Fruit fly (Drosophila melanogaster): ENCODE measurements around the gene Las.

Gene Las

dm6 chr3L:20399550-20400109 lies 32.5 kb downstream of the Las start (continued):
- TF ChIP-seq Usf (GFP tag; optimal IDR thresholded peaks at IDR 0.05), result peak; percentile 70
- peak; percentile 80 for TF ChIP-seq CG4820 (GFP tag; optimal IDR thresholded peaks at IDR 0.05)
- TF ChIP-seq bab2 (GFP tag; optimal IDR thresholded peaks at IDR 0.05), result peak; percentile 80
- TF ChIP-seq grn (GFP tag; optimal IDR thresholded peaks at IDR 0.05), result no peak
- peak; percentile 92 for TF ChIP-seq Ptx1 (GFP tag; IDR thresholded peaks at IDR 0.05)
- peak; percentile 82 for TF ChIP-seq zfh1 (GFP tag; IDR thresholded peaks at IDR 0.05)
- TF ChIP-seq unpg (GFP tag; optimal IDR thresholded peaks at IDR 0.05), result peak; percentile 88
- TF ChIP-seq gce (GFP tag; IDR thresholded peaks at IDR 0.05), result peak; percentile 69; the same call in 2 of the 3 replicates
- peak; percentile 75 for TF ChIP-seq CG1647 (GFP tag; optimal IDR thresholded peaks at IDR 0.05)
- peak; percentile 74 for TF ChIP-seq CG1529 (GFP tag; optimal IDR thresholded peaks at IDR 0.05)
- peak; percentile 82 for TF ChIP-seq Bteb2 (GFP tag; optimal IDR thresholded peaks at IDR 0.05)
- TF ChIP-seq CG11695 (GFP tag; IDR thresholded peaks at IDR 0.05), result peak; percentile 91
- TF ChIP-seq sr (GFP tag; IDR thresholded peaks at IDR 0.05), result 0 out of 3 replicates have a peak, but pooled peaks have one; percentile 41
- peak; percentile 90 for TF ChIP-seq odd (GFP tag; optimal IDR thresholded peaks at IDR 0.05)
- peak; percentile 93 for TF ChIP-seq CG31441 (GFP tag; IDR thresholded peaks at IDR 0.05)
- TF ChIP-seq Bgb (GFP tag; IDR thresholded peaks at IDR 0.05; ENCODE audit: partially characterized antibody), result no peak
- peak; percentile 84 for TF ChIP-seq E2f1 (GFP tag; IDR thresholded peaks at IDR 0.05)
- peak; percentile 85 for TF ChIP-seq CG1233 (GFP tag; optimal IDR thresholded peaks at IDR 0.05)
- TF ChIP-seq eve (GFP tag; optimal IDR thresholded peaks at IDR 0.05), result peak in 1 of 2 experiments; percentile 91
- peak; percentile 56; the same call in 1 of the 3 replicates for TF ChIP-seq ken (GFP tag; IDR thresholded peaks at IDR 0.05)
- peak in 1 of 2 experiments; percentile 59 for TF ChIP-seq Hr78 (GFP tag; optimal IDR thresholded peaks at IDR 0.05)
- no peak for TF ChIP-seq pita (GFP tag; optimal IDR thresholded peaks at IDR 0.05)
- peak; percentile 43 for TF ChIP-seq exex (tag; optimal IDR thresholded peaks at IDR 0.05)
- peak; percentile 81 to 88 for TF ChIP-seq Pdp1 (GFP tag; optimal IDR thresholded peaks at IDR 0.05)
- TF ChIP-seq bigmax (GFP tag; optimal IDR thresholded peaks at IDR 0.05), result no peak
- TF ChIP-seq CG7987 (GFP tag; optimal IDR thresholded peaks at IDR 0.05), result peak; percentile 69
- peak; percentile 68 for TF ChIP-seq CG31224 (GFP tag; IDR thresholded peaks at IDR 0.05)
- peak; percentile 76 for TF ChIP-seq sqz (GFP tag; optimal IDR thresholded peaks at IDR 0.05)
- TF ChIP-seq pzg (GFP tag; optimal IDR thresholded peaks at IDR 0.05), result peak; percentile 2
- peak; percentile 71 for TF ChIP-seq fu2 (GFP tag; optimal IDR thresholded peaks at IDR 0.05)
- peak; percentile 95 for TF ChIP-seq CG2678 (tag; optimal IDR thresholded peaks at IDR 0.05)
- peak; percentile 68 for TF ChIP-seq Vsx1 (GFP tag; optimal IDR thresholded peaks at IDR 0.05)
- peak; percentile 80 for TF ChIP-seq CG11723 (GFP tag; optimal IDR thresholded peaks at IDR 0.05)
- TF ChIP-seq CG16815 (GFP tag; optimal IDR thresholded peaks at IDR 0.05), result peak; percentile 77
- TF ChIP-seq Mes4 (GFP tag; optimal IDR thresholded peaks at IDR 0.05), result peak; percentile 62
- TF ChIP-seq CG32532 (GFP tag; IDR thresholded peaks at IDR 0.05), result peak; percentile 91
- TF ChIP-seq gcm (GFP tag; optimal IDR thresholded peaks at IDR 0.05), result peak; percentile 89
- TF ChIP-seq repo (GFP tag; optimal IDR thresholded peaks at IDR 0.05), result peak; percentile 7
- TF ChIP-seq peb (GFP tag; IDR thresholded peaks at IDR 0.05), result peak; percentile 68
- TF ChIP-seq zen2 (GFP tag; IDR thresholded peaks at IDR 0.05; ENCODE audit: partially characterized antibody), result no peak
- TF ChIP-seq Asciz (GFP tag; optimal IDR thresholded peaks at IDR 0.05), result peak; percentile 88
- peak; percentile 92 for TF ChIP-seq CG13296 (GFP tag; optimal IDR thresholded peaks at IDR 0.05)
- peak; percentile 52 for TF ChIP-seq luna (GFP tag; optimal IDR thresholded peaks at IDR 0.05)
- peak; percentile 61 for TF ChIP-seq Myb (GFP tag; optimal IDR thresholded peaks at IDR 0.05)
- no peak for TF ChIP-seq CG14860 (GFP tag; IDR thresholded peaks at IDR 0.05; ENCODE audit: partially characterized antibody)
- peak; percentile 80 for TF ChIP-seq nau (GFP tag; optimal IDR thresholded peaks at IDR 0.05)
- TF ChIP-seq Atf6 (GFP tag; IDR thresholded peaks at IDR 0.05), result peak; percentile 92
- no peak; the same call in 1 of the 2 replicates for TF ChIP-seq dati (GFP tag; IDR thresholded peaks at IDR 0.05)
- peak; percentile 62 for TF ChIP-seq fd64A (GFP tag; optimal IDR thresholded peaks at IDR 0.05)

Data from whole organism, embryonic.